Worm (Caenorhabditis elegans): ENCODE results near the gene tps-1.

Gene tps-1

ce11 chrX:17426712-17427111 is 47.6 kb downstream of the tps-1 start (continued):
- no peak for TF ChIP-seq ztf-4 (tag; optimal IDR thresholded peaks at IDR 0.05)
- no peak for TF ChIP-seq ets-5 (GFP tag; IDR thresholded peaks at IDR 0.05)
- no peak for TF ChIP-seq lin-39 (tag; optimal IDR thresholded peaks at IDR 0.05)
- TF ChIP-seq fkh-8 (tag; optimal IDR thresholded peaks at IDR 0.05), result no peak
- peak; percentile 80 for TF ChIP-seq nhr-20 (tag; optimal IDR thresholded peaks at IDR 0.05)
- no peak for TF ChIP-seq mab-9 (GFP tag; IDR thresholded peaks at IDR 0.05)
- TF ChIP-seq snu-23 (GFP tag; optimal IDR thresholded peaks at IDR 0.05), result peak; percentile 18
- TF ChIP-seq unc-130 (tag; optimal IDR thresholded peaks at IDR 0.05), result no peak
- TF ChIP-seq mdl-1 (tag; optimal IDR thresholded peaks at IDR 0.05), result no peak
- TF ChIP-seq Y116A8C.19 (tag; optimal IDR thresholded peaks at IDR 0.05; ENCODE audit: borderline replicate concordance), result no peak
- no peak for TF ChIP-seq nhr-84 (tag; optimal IDR thresholded peaks at IDR 0.05)
- no peak for TF ChIP-seq snpc-4 (tag; optimal IDR thresholded peaks at IDR 0.05)
- TF ChIP-seq mep-1 (tag; optimal IDR thresholded peaks at IDR 0.05), result no peak
- no peak for TF ChIP-seq hlh-17 (GFP tag; optimal IDR thresholded peaks at IDR 0.05; ENCODE audit: borderline replicate concordance)
- TF ChIP-seq unc-86 (tag; optimal IDR thresholded peaks at IDR 0.05), result no peak
- peak; percentile 50 for TF ChIP-seq nhr-71 (tag; optimal IDR thresholded peaks at IDR 0.05)
- peak; percentile 63 for TF ChIP-seq grh-1 (GFP tag; IDR thresholded peaks at IDR 0.05)
- no peak for TF ChIP-seq xbp-1 (tag; optimal IDR thresholded peaks at IDR 0.05)
- peak in 1 of 6 experiments; percentile 11 for TF ChIP-seq elt-3 (tag; optimal IDR thresholded peaks at IDR 0.05)
- no peak for TF ChIP-seq nhr-76 (tag; optimal IDR thresholded peaks at IDR 0.05)
- TF ChIP-seq nhr-12 (tag; optimal IDR thresholded peaks at IDR 0.05), result no peak
- no peak for TF ChIP-seq F16B12.6 (tag; optimal IDR thresholded peaks at IDR 0.05)
- TF ChIP-seq unc-62 (GFP tag; optimal IDR thresholded peaks at IDR 0.05), result no peak
- no peak for TF ChIP-seq irx-1 (tag; optimal IDR thresholded peaks at IDR 0.05)
- TF ChIP-seq ces-1 (GFP tag; optimal IDR thresholded peaks at IDR 0.05), result no peak
- no peak for TF ChIP-seq swsn-7 (tag; optimal IDR thresholded peaks at IDR 0.05)
- no peak for TF ChIP-seq sox-4 (tag; optimal IDR thresholded peaks at IDR 0.05)
- TF ChIP-seq fos-1 (tag; optimal IDR thresholded peaks at IDR 0.05), result no peak
- TF ChIP-seq ceh-90 (tag; optimal IDR thresholded peaks at IDR 0.05), result no peak
- no peak for TF ChIP-seq ceh-63 (GFP tag; optimal IDR thresholded peaks at IDR 0.05)
- no peak for TF ChIP-seq rnt-1 (tag; optimal IDR thresholded peaks at IDR 0.05)
- TF ChIP-seq jun-1 (tag; optimal IDR thresholded peaks at IDR 0.05), result no peak
- TF ChIP-seq nhr-28 (tag; optimal IDR thresholded peaks at IDR 0.05), result no peak
- TF ChIP-seq nhr-19 (GFP tag; conservative IDR thresholded peaks at IDR 0.05), result peak; percentile 9; the same call in 1 of the 2 replicates

ce11 chrX:17424595-17424913 is 49.8 kb downstream of the tps-1 start:
- TF ChIP-seq swsn-7 (tag; optimal IDR thresholded peaks at IDR 0.05) (no peak), ceh-63 (GFP tag; optimal IDR thresholded peaks at IDR 0.05) (no peak), unc-98 (GFP tag; IDR thresholded peaks at IDR 0.05) (no peak), hlh-17 (GFP tag; optimal IDR thresholded peaks at IDR 0.05; ENCODE audit: borderline replicate concordance) (no peak), nhr-77 (tag; optimal IDR thresholded peaks at IDR 0.05) (no peak), fkh-10 (GFP tag; optimal IDR thresholded peaks at IDR 0.05) (no peak), tlp-1 (tag; optimal IDR thresholded peaks at IDR 0.05) (no peak), Y116A8C.19 (tag; optimal IDR thresholded peaks at IDR 0.05; ENCODE audit: borderline replicate concordance) (no peak), lin-15B (tag; optimal IDR thresholded peaks at IDR 0.05) (no peak), unc-62 (GFP tag; optimal IDR thresholded peaks at IDR 0.05) (no peak)

ce11 chrX:17423894-17424594 is 50.3 kb downstream of the tps-1 start:
- TF ChIP-seq lin-15B (tag; optimal IDR thresholded peaks at IDR 0.05) (no peak), mdl-1 (tag; optimal IDR thresholded peaks at IDR 0.05) (peak in 1 of 2 experiments; percentile 67), snu-23 (GFP tag; optimal IDR thresholded peaks at IDR 0.05) (peak; percentile 13), aha-1 (tag; optimal IDR thresholded peaks at IDR 0.05) (no peak), sox-4 (tag; optimal IDR thresholded peaks at IDR 0.05) (no peak), nhr-28 (tag; optimal IDR thresholded peaks at IDR 0.05) (no peak), C16A3.4 (tag; optimal IDR thresholded peaks at IDR 0.05) (no peak), ets-5 (GFP tag; IDR thresholded peaks at IDR 0.05) (no peak), nhr-90 (tag; optimal IDR thresholded peaks at IDR 0.05; ENCODE audit: poor library complexity) (peak; percentile 23), nhr-19 (GFP tag; conservative IDR thresholded peaks at IDR 0.05) (no peak), fkh-4 (tag; optimal IDR thresholded peaks at IDR 0.05; ENCODE audit: borderline replicate concordance) (no peak), hlh-17 (GFP tag; optimal IDR thresholded peaks at IDR 0.05; ENCODE audit: borderline replicate concordance) (no peak), nhr-237 (tag; optimal IDR thresholded peaks at IDR 0.05) (no peak), rnt-1 (tag; optimal IDR thresholded peaks at IDR 0.05) (peak; percentile 6), ceh-90 (tag; optimal IDR thresholded peaks at IDR 0.05) (no peak), nhr-71 (tag; optimal IDR thresholded peaks at IDR 0.05) (peak; percentile 55), lsy-2 (tag; optimal IDR thresholded peaks at IDR 0.05) (peak in 1 of 2 experiments; percentile 2), nhr-20 (tag; optimal IDR thresholded peaks at IDR 0.05) (peak; percentile 67), efl-3 (GFP tag; optimal IDR thresholded peaks at IDR 0.05) (no peak), nhr-12 (tag; optimal IDR thresholded peaks at IDR 0.05) (no peak), unc-86 (tag; optimal IDR thresholded peaks at IDR 0.05) (no peak), nhr-11 (tag; optimal IDR thresholded peaks at IDR 0.05) (no peak), zip-4 (GFP tag; optimal IDR thresholded peaks at IDR 0.05) (no peak)

All from whole organism, L1 larva.